Worm (Caenorhabditis elegans) whole organism, L4/young adult: ENCODE measurements around the gene str-150.

Experiments
- W03F9.2 ChIP-seq: fragments of 150-350 bp; optimal IDR thresholded peaks from 2 replicates; lab custom pipeline; 2014; ENCODE audit warnings: missing biosample characterization, missing genetic modification characterization
- dao-5 ChIP-seq: sonication (generic microtip); optimal IDR thresholded peaks from 2 replicates; lab custom pipeline; 2016; ENCODE audit warnings: missing genotype, missing genetic modification characterization, moderate library complexity, missing compliant biosample characterization
- him-1 ChIP-seq: sonication (generic microtip); optimal IDR thresholded peaks from 2 replicates; lab custom pipeline; 2016; ENCODE audit warnings: missing genotype, missing genetic modification reagents, missing genetic modification characterization, missing compliant biosample characterization

ce11 chrV:16573168-16573567, 9.9 kb upstream of the str-150 start, which contains the start of gene str-149:
- TF ChIP-seq him-1 (tag; lab: Kevin White, UChicago) (no peak), W03F9.2 (tag; lab: Kevin White, UChicago) (no peak), dao-5 (tag; lab: Kevin White, UChicago) (no peak)
